Fruit fly (Drosophila melanogaster) whole organism, embryonic: Measurements from ENCODE around the gene dgt2.

Experiments used
- Antp ChIP-seq: fragments of 200-800 bp; sonication (Bioruptor generic); optimal IDR thresholded peaks from 3 replicates; lab custom pipeline; 2016; ENCODE audit warnings: missing biosample characterization, missing genetic modification characterization
- B-H2 ChIP-seq: fragments of 200-800 bp; sonication (Bioruptor generic); optimal IDR thresholded peaks from 2 replicates; lab custom pipeline; 2018; ENCODE audit warnings: missing biosample characterization, mild to moderate bottlenecking, missing genetic modification characterization
- CG10147 ChIP-seq: fragments of 200-800 bp; sonication (Bioruptor generic); optimal IDR thresholded peaks from 2 replicates; lab custom pipeline; 2019; ENCODE audit warnings: missing biosample characterization, mild to moderate bottlenecking, missing genetic modification characterization, moderate library complexity
- CG12659 ChIP-seq: fragments of 200-800 bp; sonication (Bioruptor generic); optimal IDR thresholded peaks from 3 replicates; lab custom pipeline; 2017; ENCODE audit warnings: mild to moderate bottlenecking, missing biosample characterization, missing genetic modification reagents, missing genetic modification characterization
- CG13296 ChIP-seq: fragments of 200-800 bp; sonication (Bioruptor generic); optimal IDR thresholded peaks from 3 replicates; lab custom pipeline; 2018; ENCODE audit warnings: missing biosample characterization, mild to moderate bottlenecking, missing genetic modification characterization
- CG14667 ChIP-seq: fragments of 200-800 bp; sonication (Bioruptor generic); IDR thresholded peaks from 2 replicates; pipeline ENCODE4 v1.3.6; 2022; ENCODE audit warnings: missing biosample characterization, missing genetic modification characterization
- CG14860 ChIP-seq: fragments of 200-800 bp; sonication (Bioruptor generic); IDR thresholded peaks from 3 replicates; pipeline ENCODE4 v1.3.6; 2022; ENCODE audit warnings: missing biosample characterization, missing genetic modification characterization; ENCODE audit not compliant: partially characterized antibody
- CG15479 ChIP-seq: fragments of 200-800 bp; sonication (Bioruptor generic); optimal IDR thresholded peaks from 3 replicates; lab custom pipeline; 2019; ENCODE audit warnings: missing biosample characterization, mild to moderate bottlenecking, missing genetic modification characterization, moderate library complexity
- CG15514 ChIP-seq: fragments of 200-800 bp; sonication (Bioruptor generic); optimal IDR thresholded peaks from 3 replicates; lab custom pipeline; 2017; ENCODE audit warnings: missing biosample characterization, missing genetic modification characterization, mild to moderate bottlenecking, moderate library complexity, missing genetic modification reagents
- CG1603 ChIP-seq: fragments of 200-800 bp; sonication (Bioruptor generic); optimal IDR thresholded peaks from 2 replicates; lab custom pipeline; 2019; ENCODE audit warnings: missing biosample characterization, mild to moderate bottlenecking, missing genetic modification characterization, moderate library complexity
- CG1647 ChIP-seq: fragments of 200-800 bp; sonication (Bioruptor generic); optimal IDR thresholded peaks from 3 replicates; lab custom pipeline; 2016; ENCODE audit warnings: missing biosample characterization, missing genetic modification characterization
- CG16779 ChIP-seq: fragments of 200-800 bp; sonication (Bioruptor generic); IDR thresholded peaks from 2 replicates; pipeline ENCODE4 v1.3.6; 2022; ENCODE audit warnings: missing biosample characterization, missing genetic modification characterization
- CG17829 ChIP-seq: fragments of 200-800 bp; optimal IDR thresholded peaks from 2 replicates; lab custom pipeline; 2019; ENCODE audit warnings: missing biosample characterization, mild to moderate bottlenecking, missing genetic modification characterization, moderate library complexity
- CG2120 ChIP-seq: fragments of 200-800 bp; sonication (Bioruptor generic); optimal IDR thresholded peaks from 3 replicates; lab custom pipeline; 2016; ENCODE audit warnings: missing biosample characterization, missing genetic modification characterization
- CG2199 ChIP-seq: fragments of 200-800 bp; sonication (Bioruptor generic); IDR thresholded peaks from 3 replicates; pipeline ENCODE4 v1.3.6; 2022; ENCODE audit warnings: missing biosample characterization, missing genetic modification characterization
- CG2678 ChIP-seq: fragments of 200-800 bp; sonication (Bioruptor generic); optimal IDR thresholded peaks from 3 replicates; lab custom pipeline; 2019; ENCODE audit warnings: missing biosample characterization, mild to moderate bottlenecking, missing genetic modification characterization, moderate library complexity
- CG2712 ChIP-seq: fragments of 200-800 bp; optimal IDR thresholded peaks from 3 replicates; lab custom pipeline; 2019; ENCODE audit warnings: missing biosample characterization, mild to moderate bottlenecking, missing genetic modification characterization, moderate library complexity
- CG31388 ChIP-seq: fragments of 200-800 bp; sonication (Bioruptor generic); optimal IDR thresholded peaks from 2 replicates; lab custom pipeline; 2016; ENCODE audit warnings: missing biosample characterization, missing genetic modification characterization
- CG32532 ChIP-seq: fragments of 200-800 bp; sonication (Bioruptor generic); IDR thresholded peaks from 2 replicates; pipeline ENCODE4 v1.3.6; 2022; ENCODE audit warnings: missing biosample characterization, missing genetic modification characterization
- CG34376 ChIP-seq: fragments of 200-800 bp; sonication (Bioruptor generic); optimal IDR thresholded peaks from 2 replicates; lab custom pipeline; 2018; ENCODE audit warnings: missing biosample characterization, mild to moderate bottlenecking, missing genetic modification characterization
- CG34422 ChIP-seq: fragments of 200-800 bp; sonication (Bioruptor generic); IDR thresholded peaks from 3 replicates; pipeline ENCODE4 v1.3.6; 2022; ENCODE audit warnings: missing biosample characterization, missing genetic modification characterization
- CG3847 ChIP-seq: fragments of 200-800 bp; sonication (Bioruptor generic); IDR thresholded peaks from 2 replicates; pipeline ENCODE4 v1.3.6; 2022; ENCODE audit warnings: missing biosample characterization, missing genetic modification characterization
- CG4820 ChIP-seq: fragments of 200-800 bp; sonication (Bioruptor generic); optimal IDR thresholded peaks from 3 replicates; lab custom pipeline; 2016; ENCODE audit warnings: missing biosample characterization, missing genetic modification characterization
- Camta ChIP-seq: fragments of 200-800 bp; sonication (Bioruptor generic); optimal IDR thresholded peaks from 2 replicates; lab custom pipeline; 2016; ENCODE audit warnings: missing biosample characterization, missing genetic modification characterization
- Doc3 ChIP-seq: fragments of 200-800 bp; sonication (Bioruptor generic); IDR thresholded peaks from 3 replicates; pipeline ENCODE4 v1.3.6; 2022; ENCODE audit warnings: missing biosample characterization, missing genetic modification characterization; ENCODE audit not compliant: partially characterized antibody
- HmgZ ChIP-seq: fragments of 200-800 bp; sonication (Bioruptor generic); optimal IDR thresholded peaks from 2 replicates; lab custom pipeline; 2018; ENCODE audit warnings: missing biosample characterization, mild to moderate bottlenecking, missing genetic modification characterization
- Hr39 ChIP-seq: fragments of >200 bp; optimal IDR thresholded peaks from 2 replicates; lab custom pipeline; 2017
- Hsf ChIP-seq: fragments of 200-800 bp; sonication (Bioruptor generic); optimal IDR thresholded peaks from 3 replicates; lab custom pipeline; 2016; ENCODE audit warnings: missing biosample characterization, missing genetic modification characterization
- Max ChIP-seq: fragments of 200-800 bp; sonication (Bioruptor generic); optimal IDR thresholded peaks from 2 replicates; lab custom pipeline; 2016; ENCODE audit warnings: missing biosample characterization, mild to moderate bottlenecking, missing genetic modification characterization
- Nf-YB ChIP-seq: fragments of 200-800 bp; sonication (Bioruptor generic); optimal IDR thresholded peaks from 3 replicates; lab custom pipeline; 2019; ENCODE audit warnings: missing biosample characterization, mild to moderate bottlenecking, missing genetic modification characterization, moderate library complexity
- Pdp1 ChIP-seq, 2 experiments: fragments of 200-800 bp; sonication (Bioruptor generic); optimal IDR thresholded peaks; 3 replicates each; lab custom pipeline; 2016; ENCODE audit warnings: missing biosample characterization in 2 of 2, missing genetic modification characterization in 2 of 2, mild to moderate bottlenecking in 1 of 2, moderate library complexity in 1 of 2
- Sox100B ChIP-seq: fragments of 200-800 bp; sonication (Bioruptor generic); optimal IDR thresholded peaks from 3 replicates; lab custom pipeline; 2018; ENCODE audit warnings: missing biosample characterization, mild to moderate bottlenecking, missing genetic modification characterization
- YL-1 ChIP-seq: fragments of 200-800 bp; sonication (Bioruptor generic); optimal IDR thresholded peaks from 3 replicates; lab custom pipeline; 2017; ENCODE audit warnings: missing biosample characterization, mild to moderate bottlenecking, missing genetic modification characterization
- bbx ChIP-seq: fragments of 200-800 bp; sonication (Bioruptor generic); IDR thresholded peaks from 2 replicates; pipeline ENCODE4 v1.3.6; 2022; ENCODE audit warnings: missing biosample characterization, missing genetic modification characterization; ENCODE audit not compliant: partially characterized antibody
- btn ChIP-seq: fragments of 200-800 bp; sonication (Bioruptor generic); optimal IDR thresholded peaks from 2 replicates; lab custom pipeline; 2016; ENCODE audit warnings: missing biosample characterization, missing genetic modification characterization
- caup ChIP-seq: fragments of 200-800 bp; sonication (Bioruptor generic); optimal IDR thresholded peaks from 3 replicates; lab custom pipeline; 2017; ENCODE audit warnings: missing biosample characterization, mild to moderate bottlenecking, missing genetic modification characterization, moderate library complexity; ENCODE audit not compliant: severe bottlenecking
- ems ChIP-seq: fragments of 200-800 bp; sonication (Bioruptor generic); optimal IDR thresholded peaks from 3 replicates; lab custom pipeline; 2016; ENCODE audit warnings: missing biosample characterization, missing genetic modification characterization
- eve ChIP-seq, 2 experiments: fragments of >200 bp; optimal IDR thresholded peaks; 2 replicates each; lab custom pipeline; 2017; ENCODE audit warnings: missing biosample characterization in 2 of 2, missing genetic modification characterization in 2 of 2
- gfzf ChIP-seq: fragments of 200-800 bp; sonication (Bioruptor generic); optimal IDR thresholded peaks from 2 replicates; lab custom pipeline; 2016; ENCODE audit warnings: missing biosample characterization, mild to moderate bottlenecking, missing genetic modification characterization, moderate library complexity
- grau ChIP-seq: fragments of 200-800 bp; optimal IDR thresholded peaks from 3 replicates; lab custom pipeline; 2019; ENCODE audit warnings: missing biosample characterization, mild to moderate bottlenecking, missing genetic modification characterization, moderate library complexity
- gro ChIP-seq: fragments of 200-800 bp; sonication (Bioruptor generic); optimal IDR thresholded peaks from 2 replicates; lab custom pipeline; 2016; ENCODE audit warnings: missing biosample characterization, missing genetic modification characterization
- insv ChIP-seq, 2 experiments: fragments of 200-800 bp; sonication (Bioruptor generic); optimal IDR thresholded peaks; 3 replicates each; lab custom pipeline; 2016 to 2018; ENCODE audit warnings: missing biosample characterization in 2 of 2, missing genetic modification characterization in 2 of 2
- lbe ChIP-seq: fragments of 200-800 bp; sonication (Bioruptor generic); optimal IDR thresholded peaks from 2 replicates; lab custom pipeline; 2016; ENCODE audit warnings: missing biosample characterization, mild to moderate bottlenecking, missing genetic modification characterization
- pum ChIP-seq: fragments of 200-800 bp; sonication (Bioruptor generic); optimal IDR thresholded peaks from 2 replicates; lab custom pipeline; 2016; ENCODE audit warnings: missing biosample characterization, missing genetic modification characterization
- shn ChIP-seq: fragments of 200-800 bp; sonication (Bioruptor generic); optimal IDR thresholded peaks from 3 replicates; lab custom pipeline; 2016; ENCODE audit warnings: missing biosample characterization, missing genetic modification characterization
- stwl ChIP-seq: fragments of 200-800 bp; sonication (Bioruptor generic); optimal IDR thresholded peaks from 3 replicates; lab custom pipeline; 2018; ENCODE audit warnings: missing biosample characterization, mild to moderate bottlenecking, missing genetic modification characterization, moderate library complexity
- sug ChIP-seq: fragments of 200-800 bp; optimal IDR thresholded peaks from 2 replicates; lab custom pipeline; 2019; ENCODE audit warnings: missing biosample characterization, mild to moderate bottlenecking, missing genetic modification characterization, moderate library complexity
- tin ChIP-seq: fragments of 200-800 bp; sonication (Bioruptor generic); optimal IDR thresholded peaks from 3 replicates; lab custom pipeline; 2016; ENCODE audit warnings: missing biosample characterization, missing genetic modification characterization
- unc-4 ChIP-seq: fragments of 200-800 bp; sonication (Bioruptor generic); IDR thresholded peaks from 2 replicates; pipeline ENCODE4 v1.3.6; 2022; ENCODE audit warnings: missing biosample characterization, missing genetic modification characterization; ENCODE audit not compliant: partially characterized antibody
- usp ChIP-seq: fragments of >200 bp; optimal IDR thresholded peaks from 2 replicates; lab custom pipeline; 2017; ENCODE audit warnings: missing biosample characterization, missing genetic modification characterization
- z ChIP-seq: fragments of 200-800 bp; sonication (Bioruptor generic); IDR thresholded peaks from 3 replicates; pipeline ENCODE4 v1.3.6; 2022; ENCODE audit warnings: missing biosample characterization, missing genetic modification characterization

Gene dgt2

DNA sequence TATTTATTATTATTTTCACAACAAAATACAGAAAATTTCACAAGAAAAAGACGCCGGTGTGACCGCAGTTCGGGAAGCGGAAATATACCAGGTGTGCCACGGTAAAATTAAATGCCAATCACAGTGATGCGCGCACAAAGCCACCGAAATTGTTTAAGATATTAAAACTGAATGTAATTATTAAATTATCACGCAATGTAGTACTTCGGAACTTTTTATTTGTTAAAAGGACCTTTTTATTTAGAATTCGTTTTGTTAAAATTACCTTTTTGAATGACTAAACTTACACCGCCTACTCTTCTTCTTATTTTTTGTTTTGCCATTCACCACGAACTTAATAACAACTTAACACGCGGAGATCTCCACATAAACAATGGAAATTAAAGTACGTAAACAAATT, 1.8 kb upstream of the dgt2 start, which contains the start of the genes CG6686 and CG34163 (continued):
- TF ChIP-seq unc-4 (GFP tag; lab: Robert Waterston, UW) (no peak), CG13296 (GFP tag; lab: Kevin White, UChicago) (peak; percentile 3), Hr39 (lab: Kevin White, UChicago) (no peak), gfzf (peak; percentile 83), CG15479 (GFP tag; lab: Kevin White, UChicago) (no peak), CG2712 (tag; lab: Kevin White, UChicago) (peak; percentile 65), B-H2 (GFP tag; lab: Kevin White, UChicago) (peak; percentile 36), HmgZ (tag; lab: Kevin White, UChicago) (peak; percentile 38), pum (GFP tag; lab: Kevin White, UChicago) (peak; percentile 37), shn (GFP tag; lab: Kevin White, UChicago) (no peak), Antp (peak; percentile 10), insv (GFP tag; optimal IDR thresholded peaks at IDR 0.05; lab: Kevin White, UChicago) (peak in 1 of 2 experiments; percentile 3), CG4820 (GFP tag; lab: Kevin White, UChicago) (peak; percentile 42), CG2120 (GFP tag; lab: Kevin White, UChicago) (peak; percentile 76), CG3847 (0 out of 2 replicates have a peak, but pooled peaks have one; percentile 24), CG1647 (GFP tag; lab: Kevin White, UChicago) (peak; percentile 8), stwl (tag; lab: Kevin White, UChicago) (peak; percentile 63), sug (peak; percentile 54), Camta (GFP tag; lab: Kevin White, UChicago) (peak; percentile 51), eve (GFP tag; optimal IDR thresholded peaks at IDR 0.05; lab: Kevin White, UChicago) (no peak), CG34422 (peak; percentile 62; the same call in 2 of the 3 replicates), CG31388 (GFP tag; lab: Kevin White, UChicago) (no peak), CG15514 (GFP tag; lab: Kevin White, UChicago) (peak; percentile 49), Pdp1 (GFP tag; optimal IDR thresholded peaks at IDR 0.05; lab: Kevin White, UChicago) (peak in 1 of 2 experiments; percentile 66), CG10147 (GFP tag; lab: Kevin White, UChicago) (peak; percentile 28), Hsf (GFP tag; lab: Kevin White, UChicago) (peak; percentile 64), CG2678 (tag; lab: Kevin White, UChicago) (no peak), Doc3 (GFP tag; lab: Robert Waterston, UW) (no peak), lbe (GFP tag; lab: Kevin White, UChicago) (no peak), CG17829 (tag; lab: Kevin White, UChicago) (peak; percentile 39), Nf-YB (GFP tag; lab: Kevin White, UChicago) (peak; percentile 15), bbx (GFP tag; lab: Robert Waterston, UW) (no peak), caup (GFP tag; lab: Kevin White, UChicago) (peak; percentile 8), grau (tag; lab: Kevin White, UChicago) (peak; percentile 33), CG14860 (GFP tag; lab: Robert Waterston, UW) (no peak), ems (GFP tag; lab: Kevin White, UChicago) (peak; percentile 47), Sox100B (GFP tag; lab: Kevin White, UChicago) (no peak), z (no peak), CG16779 (GFP tag; lab: Robert Waterston, UW) (no peak), Max (GFP tag; lab: Kevin White, UChicago) (peak; percentile 78), CG34376 (GFP tag; lab: Kevin White, UChicago) (peak; percentile 17), YL-1 (GFP tag; lab: Kevin White, UChicago) (peak; percentile 94), gro (peak; percentile 31), tin (GFP tag; lab: Kevin White, UChicago) (peak; percentile 17), CG32532 (GFP tag; lab: Robert Waterston, UW) (no peak), btn (GFP tag; lab: Kevin White, UChicago) (no peak), CG12659 (peak; percentile 68), CG14667 (GFP tag; lab: Robert Waterston, UW) (peak; percentile 20; the same call in 1 of the 2 replicates), CG1603 (tag; lab: Kevin White, UChicago) (peak; percentile 29), CG2199 (0 out of 3 replicates have a peak, but pooled peaks have one; percentile 29), usp (GFP tag; lab: Kevin White, UChicago) (no peak)
